Fruit fly (Drosophila melanogaster): ENCODE results near the gene nau.

The nau gene

dm6 chr3R:23721936-23722335 is 3.8 kb upstream of the nau start (continued):
- no peak for TF ChIP-seq CG7556 (GFP tag; optimal IDR thresholded peaks at IDR 0.05)

- TF ChIP-seq CG10209 (GFP tag; optimal IDR thresholded peaks at IDR 0.05) (no peak), Taf1 (GFP tag; IDR thresholded peaks at IDR 0.05) (no peak), Nf-YA (GFP tag; IDR thresholded peaks at IDR 0.05) (no peak), CG12744 (GFP tag; optimal IDR thresholded peaks at IDR 0.05) (no peak), CG6689 (GFP tag; IDR thresholded peaks at IDR 0.05) (no peak), ab (GFP tag; optimal IDR thresholded peaks at IDR 0.05) (no peak), HLH54F (GFP tag; optimal IDR thresholded peaks at IDR 0.05) (no peak), CG32532 (GFP tag; IDR thresholded peaks at IDR 0.05) (no peak), hb (GFP tag; IDR thresholded peaks at IDR 0.05; ENCODE audit: partially characterized antibody) (no peak), tll (GFP tag; optimal IDR thresholded peaks at IDR 0.05) (no peak), CG17802 (tag; optimal IDR thresholded peaks at IDR 0.05) (no peak), Stat92E (GFP tag; optimal IDR thresholded peaks at IDR 0.05) (no peak), ssp (GFP tag; IDR thresholded peaks at IDR 0.05) (no peak), Sox102F (GFP tag; optimal IDR thresholded peaks at IDR 0.05) (no peak), CoRest (tag; optimal IDR thresholded peaks at IDR 0.05) (no peak)
Measured at dm6 chr3R:23721525-23721924, 3.4 kb upstream of the nau start, which contains the start of gene CG10232. TSS of gene CG10232 (minus strand) at chr3R:23721625.

- TF ChIP-seq CG11695 (GFP tag; IDR thresholded peaks at IDR 0.05) = no peak
- TF ChIP-seq CG10209 (GFP tag; optimal IDR thresholded peaks at IDR 0.05) = no peak
- peak; percentile 45 for TF ChIP-seq sug (tag; optimal IDR thresholded peaks at IDR 0.05)
- TF ChIP-seq rib (GFP tag; IDR thresholded peaks at IDR 0.05) = no peak
- no peak for TF ChIP-seq CG18619 (GFP tag; optimal IDR thresholded peaks at IDR 0.05)
- TF ChIP-seq CG2199 (GFP tag; IDR thresholded peaks at IDR 0.05) = no peak
- TF ChIP-seq CG32532 (GFP tag; IDR thresholded peaks at IDR 0.05) = no peak
- peak; percentile 37 for TF ChIP-seq sd (tag; optimal IDR thresholded peaks at IDR 0.05)
- TF ChIP-seq Ets97D (GFP tag; optimal IDR thresholded peaks at IDR 0.05) = no peak
- TF ChIP-seq mirr (GFP tag; optimal IDR thresholded peaks at IDR 0.05) = peak; percentile 46
- TF ChIP-seq ci (GFP tag; IDR thresholded peaks at IDR 0.05) = no peak
- no peak for TF ChIP-seq tll (GFP tag; optimal IDR thresholded peaks at IDR 0.05)
- no peak for TF ChIP-seq slp2 (GFP tag; optimal IDR thresholded peaks at IDR 0.05)
- TF ChIP-seq CoRest (tag; optimal IDR thresholded peaks at IDR 0.05) = no peak
- peak; percentile 28 for TF ChIP-seq lab (GFP tag; optimal IDR thresholded peaks at IDR 0.05)
- TF ChIP-seq fd3F (GFP tag; optimal IDR thresholded peaks at IDR 0.05) = no peak
- peak; percentile 77 for TF ChIP-seq exex (tag; optimal IDR thresholded peaks at IDR 0.05)
- TF ChIP-seq CG15696 (tag; optimal IDR thresholded peaks at IDR 0.05) = no peak
- no peak for TF ChIP-seq fd64A (GFP tag; optimal IDR thresholded peaks at IDR 0.05)
- no peak for TF ChIP-seq mld (GFP tag; IDR thresholded peaks at IDR 0.05; ENCODE audit: partially characterized antibody)
- no peak for TF ChIP-seq Poxn (GFP tag; IDR thresholded peaks at IDR 0.05)
- TF ChIP-seq TFAM (GFP tag; optimal IDR thresholded peaks at IDR 0.05) = no peak
- TF ChIP-seq zfh1 (GFP tag; IDR thresholded peaks at IDR 0.05) = no peak
- peak; percentile 50 for TF ChIP-seq CG34376 (GFP tag; optimal IDR thresholded peaks at IDR 0.05)
- no peak for TF ChIP-seq NC2α (GFP tag; optimal IDR thresholded peaks at IDR 0.05)
- no peak for TF ChIP-seq wor (GFP tag; IDR thresholded peaks at IDR 0.05)
- TF ChIP-seq Hmx (GFP tag; optimal IDR thresholded peaks at IDR 0.05) = no peak
Measured at dm6 chr3R:23714852-23715251, 3.3 kb downstream of the nau start.
